Worm (Caenorhabditis elegans) whole organism, L4 larva: ENCODE data around the gene Y57G11B.5.

ENCODE experiments used
- aly-2 ChIP-seq: sonication (generic microtip); optimal IDR thresholded peaks from 2 replicates; lab custom pipeline; 2018; ENCODE audit warnings: missing biosample characterization, missing genetic modification characterization
- ceh-82 ChIP-seq: sonication (generic microtip); optimal IDR thresholded peaks from 2 replicates; lab custom pipeline; 2017; ENCODE audit warnings: missing biosample characterization, missing genetic modification characterization
- pha-4 ChIP-seq, 2 experiments: fragments of 150-350 bp in 1 of 2; fragments of 200-800 bp in 1 of 2; sonication (Bioruptor generic) in 1 of 2; IDR thresholded peaks in 1 of 2; optimal IDR thresholded peaks in 1 of 2; 2 replicates each; pipeline versions ENCODE4 v1.3.6 to Lab custom; 2014 to 2022; ENCODE audit warnings: missing genetic modification characterization in 2 of 2, missing genetic modification reagents in 2 of 2, missing biosample characterization in 1 of 2, missing compliant biosample characterization in 1 of 2
- rbr-2 ChIP-seq: sonication (generic microtip); optimal IDR thresholded peaks from 2 replicates; lab custom pipeline; 2016; ENCODE audit warnings: missing genotype, missing genetic modification characterization, missing compliant biosample characterization

ce11 chrIV:14608605-14609004 is 34.0 kb downstream of the Y57G11B.5 start:
- TF ChIP-seq rbr-2 (tag; lab: Kevin White, UChicago) (no peak), pha-4 (GFP tag; IDR thresholded peaks at IDR 0.05; lab: Robert Waterston, UW) (no peak), pha-4 (tag; optimal IDR thresholded peaks at IDR 0.05; lab: Kevin White, UChicago) (no peak), aly-2 (tag; lab: Kevin White, UChicago) (no peak), ceh-82 (tag; lab: Kevin White, UChicago) (no peak)
